Worm (Caenorhabditis elegans) whole organism, L1 larva: Measurements from ENCODE around the gene sri-50.
"Not testable (repeated sequence)": the region's sequence is repeated elsewhere in the genome, so short reads cannot be mapped to it uniquely, and the experiment has no call there.

ENCODE experiments used
- C04F5.9 ChIP-seq: sonication (generic microtip); optimal IDR thresholded peaks from 2 replicates; lab custom pipeline; 2016; ENCODE audit warnings: missing genetic modification characterization, missing compliant biosample characterization
- F16B12.6 ChIP-seq: fragments of 150-350 bp; optimal IDR thresholded peaks from 2 replicates; lab custom pipeline; 2014; ENCODE audit warnings: missing biosample characterization, missing genetic modification characterization
- aly-2 ChIP-seq: fragments of 150-350 bp; optimal IDR thresholded peaks from 2 replicates; lab custom pipeline; 2014; ENCODE audit warnings: missing biosample characterization, missing genetic modification characterization
- ceh-8 ChIP-seq: fragments of 200-800 bp; sonication (Bioruptor generic); optimal IDR thresholded peaks from 2 replicates; lab custom pipeline; 2018; ENCODE audit warnings: mild to moderate bottlenecking, missing genetic modification characterization, moderate library complexity, missing compliant biosample characterization
- ceh-82 ChIP-seq, 3 experiments: fragments of 150-350 bp in 1 of 3; sonication (generic microtip) in 2 of 3; optimal IDR thresholded peaks; 2 replicates each; lab custom pipeline; 2014 to 2017; ENCODE audit warnings: missing biosample characterization in 3 of 3, missing genetic modification characterization in 3 of 3
- ces-1 ChIP-seq: fragments of 150-350 bp; optimal IDR thresholded peaks from 2 replicates; lab custom pipeline; 2014; ENCODE audit warnings: missing biosample characterization, missing genetic modification reagents, missing genetic modification characterization
- dsc-1 ChIP-seq: sonication (generic microtip); optimal IDR thresholded peaks from 2 replicates; lab custom pipeline; 2016; ENCODE audit warnings: mild to moderate bottlenecking, missing genetic modification characterization, missing compliant biosample characterization
- efl-1 ChIP-seq, 4 experiments: fragments of 150-350 bp; optimal IDR thresholded peaks in 3 of 4; peaks in 1 of 4; 1 replicate in 1 of 4; 2 replicates in 3 of 4; lab custom pipeline; 2014; ENCODE audit warnings: missing biosample characterization in 2 of 4, missing genetic modification characterization in 2 of 4, missing genetic modification reagents in 2 of 4
- efl-3 ChIP-seq: fragments of 200-800 bp; sonication (Bioruptor generic); optimal IDR thresholded peaks from 2 replicates; lab custom pipeline; 2018; ENCODE audit warnings: mild to moderate bottlenecking, missing genetic modification characterization, missing compliant biosample characterization
- egl-27 ChIP-seq, 2 experiments: fragments of 150-350 bp in 1 of 2; sonication (generic microtip); optimal IDR thresholded peaks; 3 replicates each; lab custom pipeline; 2017 to 2018; ENCODE audit warnings: missing biosample characterization in 2 of 2, missing genetic modification characterization in 2 of 2, missing genetic modification reagents in 2 of 2
- elt-2 ChIP-seq: sonication (generic microtip); optimal IDR thresholded peaks from 2 replicates; lab custom pipeline; 2016; ENCODE audit warnings: missing genetic modification characterization, mild to moderate bottlenecking, inconsistent platforms, missing compliant biosample characterization, missing genetic modification reagents
- fkh-8 ChIP-seq: sonication (generic microtip); optimal IDR thresholded peaks from 2 replicates; lab custom pipeline; 2016; ENCODE audit warnings: mild to moderate bottlenecking, missing genetic modification characterization, missing compliant biosample characterization
- fos-1 ChIP-seq: fragments of 150-350 bp; optimal IDR thresholded peaks from 2 replicates; lab custom pipeline; 2014; ENCODE audit warnings: missing biosample characterization, missing genetic modification characterization
- grh-1 ChIP-seq: fragments of 200-800 bp; sonication (Bioruptor generic); IDR thresholded peaks from 2 replicates; pipeline ENCODE4 v1.3.6; 2022; ENCODE audit warnings: missing genetic modification reagents, missing genetic modification characterization, missing compliant biosample characterization
- irx-1 ChIP-seq: sonication (generic microtip); optimal IDR thresholded peaks from 2 replicates; lab custom pipeline; 2016; ENCODE audit warnings: missing genetic modification characterization, missing compliant biosample characterization
- lin-14 ChIP-seq: fragments of 200-800 bp; sonication (Bioruptor generic); optimal IDR thresholded peaks from 2 replicates; lab custom pipeline; 2018; ENCODE audit warnings: mild to moderate bottlenecking, missing genetic modification characterization, moderate library complexity, missing compliant biosample characterization
- lin-39 ChIP-seq: fragments of 150-350 bp; optimal IDR thresholded peaks from 2 replicates; lab custom pipeline; 2014; ENCODE audit warnings: missing biosample characterization, missing genetic modification reagents, missing genetic modification characterization
- lir-3 ChIP-seq: sonication (generic microtip); optimal IDR thresholded peaks from 2 replicates; lab custom pipeline; 2016; ENCODE audit warnings: mild to moderate bottlenecking, missing genetic modification characterization, moderate library complexity, missing compliant biosample characterization; ENCODE audit not compliant: poor library complexity
- lsy-2 ChIP-seq, 2 experiments: fragments of 150-350 bp; optimal IDR thresholded peaks; 2 replicates each; lab custom pipeline; 2014; ENCODE audit warnings: missing biosample characterization in 2 of 2, missing genetic modification characterization in 2 of 2
- mdl-1 ChIP-seq, 2 experiments: fragments of 150-350 bp; optimal IDR thresholded peaks; 2 replicates each; lab custom pipeline; 2014 to 2017; ENCODE audit warnings: missing biosample characterization in 2 of 2, missing genetic modification characterization in 2 of 2, inconsistent platforms in 1 of 2
- mef-2 ChIP-seq: fragments of 150-350 bp; optimal IDR thresholded peaks from 2 replicates; lab custom pipeline; 2014; ENCODE audit warnings: missing biosample characterization, missing genetic modification characterization
- mep-1 ChIP-seq: fragments of 150-350 bp; optimal IDR thresholded peaks from 2 replicates; lab custom pipeline; 2014; ENCODE audit warnings: missing biosample characterization, missing genetic modification characterization
- nhr-11 ChIP-seq: fragments of 150-350 bp; optimal IDR thresholded peaks from 2 replicates; lab custom pipeline; 2014; ENCODE audit warnings: missing biosample characterization, missing genetic modification characterization
- nhr-19 ChIP-seq: fragments of 200-800 bp; sonication (Bioruptor generic); conservative IDR thresholded peaks from 2 replicates; pipeline ENCODE4 v1.3.6; 2022; ENCODE audit warnings: missing genetic modification characterization, missing compliant biosample characterization
- nhr-237 ChIP-seq: fragments of 150-350 bp; optimal IDR thresholded peaks from 2 replicates; lab custom pipeline; 2014; ENCODE audit warnings: missing biosample characterization, missing genetic modification characterization
- nhr-28 ChIP-seq: fragments of 150-350 bp; optimal IDR thresholded peaks from 2 replicates; lab custom pipeline; 2014; ENCODE audit warnings: missing biosample characterization, missing genetic modification characterization
- nhr-47 ChIP-seq: sonication (generic microtip); optimal IDR thresholded peaks from 2 replicates; lab custom pipeline; 2016; ENCODE audit warnings: mild to moderate bottlenecking, missing genetic modification characterization, moderate library complexity, missing compliant biosample characterization
- nhr-71 ChIP-seq: sonication (generic microtip); optimal IDR thresholded peaks from 2 replicates; lab custom pipeline; 2016; ENCODE audit warnings: mild to moderate bottlenecking, missing genetic modification characterization, moderate library complexity, missing compliant biosample characterization
- nhr-76 ChIP-seq: sonication (generic microtip); optimal IDR thresholded peaks from 2 replicates; lab custom pipeline; 2017; ENCODE audit warnings: missing biosample characterization, missing genetic modification characterization
- nhr-84 ChIP-seq: sonication (generic microtip); optimal IDR thresholded peaks from 2 replicates; lab custom pipeline; 2017; ENCODE audit warnings: missing biosample characterization, missing genetic modification characterization
- nhr-85 ChIP-seq: sonication (generic microtip); peaks from one replicate; lab custom pipeline; 2016; ENCODE audit warnings: missing genetic modification characterization, inconsistent platforms, missing compliant biosample characterization
- pqm-1 ChIP-seq: sonication (generic microtip); optimal IDR thresholded peaks from 3 replicates; lab custom pipeline; 2017; ENCODE audit warnings: missing biosample characterization, missing genetic modification characterization
- skn-1 ChIP-seq: fragments of 150-350 bp; optimal IDR thresholded peaks from 2 replicates; lab custom pipeline; 2014; ENCODE audit warnings: missing biosample characterization, missing genetic modification characterization
- snu-23 ChIP-seq: sonication (generic microtip); optimal IDR thresholded peaks from 2 replicates; lab custom pipeline; 2016; ENCODE audit warnings: missing genetic modification characterization, missing compliant biosample characterization
- sox-4 ChIP-seq: sonication (generic microtip); optimal IDR thresholded peaks from 2 replicates; lab custom pipeline; 2016; ENCODE audit warnings: missing genetic modification characterization, missing compliant biosample characterization
- tbx-2 ChIP-seq: sonication (generic microtip); optimal IDR thresholded peaks from 2 replicates; lab custom pipeline; 2016; ENCODE audit warnings: missing genetic modification characterization, missing compliant biosample characterization
- unc-30 ChIP-seq: sonication (generic microtip); optimal IDR thresholded peaks from 2 replicates; lab custom pipeline; 2017; ENCODE audit warnings: missing biosample characterization, missing genetic modification characterization
- zag-1 ChIP-seq: fragments of 150-350 bp; optimal IDR thresholded peaks from 2 replicates; lab custom pipeline; 2014; ENCODE audit warnings: missing biosample characterization, missing genetic modification characterization

Gene sri-50

DNA sequence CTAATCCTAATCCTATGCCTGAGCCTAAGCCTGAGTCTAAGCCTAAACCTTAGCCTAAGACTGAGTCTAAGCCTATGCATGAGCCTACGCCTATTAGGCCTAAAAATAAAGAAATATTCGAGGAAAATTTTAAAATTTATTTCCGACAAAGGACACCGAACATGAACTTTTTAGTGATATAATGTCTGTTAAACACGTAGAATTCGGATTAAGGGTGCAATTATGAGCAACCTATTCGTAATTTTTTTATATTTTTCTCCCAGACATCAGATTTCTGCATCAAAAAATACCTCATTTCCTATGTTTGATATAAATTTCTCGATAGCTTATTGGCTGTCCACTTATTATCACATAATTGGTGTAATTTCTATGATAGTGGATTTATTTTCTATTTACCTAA lies 14.5 kb upstream of the sri-50 start, which contains the start of gene Y27F2A.11:
Y27F2A.11 (plus strand) TSS at position 301 of the 400 bp plus-strand sequence.
- not testable (repeated sequence) for TF ChIP-seq mef-2 (tag; lab: Kevin White, UChicago); ces-1 (GFP tag; lab: Kevin White, UChicago); C04F5.9 (tag; lab: Kevin White, UChicago)

ce11 chrII:3191544-3191943 lies 12.0 kb upstream of the sri-50 start, which contains the start of gene Y27F2A.9:
Gene Y27F2A.9 (minus strand): TSS chrII:3191644.
- not testable (repeated sequence) for TF ChIP-seq nhr-237; sox-4; lir-3 (tag; lab: Kevin White, UChicago)

- TF ChIP-seq nhr-28 (no peak), pqm-1 (no peak), ceh-8 (no peak), nhr-71 (tag; lab: Kevin White, UChicago) (no peak), lsy-2 (tag; optimal IDR thresholded peaks at IDR 0.05; lab: Kevin White, UChicago) (no peak), dsc-1 (tag; lab: Kevin White, UChicago) (no peak), zag-1 (tag; lab: Kevin White, UChicago) (no peak), unc-30 (no peak)
Measured at ce11 chrII:3195739-3196138, 7.8 kb upstream of the sri-50 start.

- TF ChIP-seq egl-27 (tag; optimal IDR thresholded peaks at IDR 0.05; lab: Kevin White, UChicago) = no peak
- TF ChIP-seq irx-1 = no peak
- no peak for TF ChIP-seq nhr-47 (tag; lab: Kevin White, UChicago)
- no peak for TF ChIP-seq F16B12.6 (tag; lab: Kevin White, UChicago)
Measured at ce11 chrII:3196966-3197365, 6.5 kb upstream of the sri-50 start, which contains the start of gene gcy-15. Gene gcy-15 (minus strand): TSS chrII:3197066.

ce11 chrII:3198998-3199397 lies 4.5 kb upstream of the sri-50 start, which contains the start of gene sri-51:
Gene sri-51 (minus strand): TSS chrII:3199098.
- no peak for TF ChIP-seq pqm-1
- TF ChIP-seq skn-1 (tag; lab: Kevin White, UChicago) = no peak
- TF ChIP-seq mef-2 (tag; lab: Kevin White, UChicago) = no peak
- TF ChIP-seq nhr-28 = no peak
- TF ChIP-seq grh-1 = no peak
- TF ChIP-seq ceh-82 (tag; optimal IDR thresholded peaks at IDR 0.05; lab: Kevin White, UChicago) = no peak
- no peak for TF ChIP-seq mdl-1 (tag; optimal IDR thresholded peaks at IDR 0.05; lab: Kevin White, UChicago)
- TF ChIP-seq nhr-76 (tag; lab: Kevin White, UChicago) = no peak
- no peak for TF ChIP-seq fkh-8 (tag; lab: Kevin White, UChicago)
- TF ChIP-seq lin-39 (tag; lab: Kevin White, UChicago) = no peak
- TF ChIP-seq nhr-85 (tag; lab: Kevin White, UChicago) = no peak
- no peak for TF ChIP-seq nhr-19 (GFP tag; lab: Robert Waterston, UW)

DNA sequence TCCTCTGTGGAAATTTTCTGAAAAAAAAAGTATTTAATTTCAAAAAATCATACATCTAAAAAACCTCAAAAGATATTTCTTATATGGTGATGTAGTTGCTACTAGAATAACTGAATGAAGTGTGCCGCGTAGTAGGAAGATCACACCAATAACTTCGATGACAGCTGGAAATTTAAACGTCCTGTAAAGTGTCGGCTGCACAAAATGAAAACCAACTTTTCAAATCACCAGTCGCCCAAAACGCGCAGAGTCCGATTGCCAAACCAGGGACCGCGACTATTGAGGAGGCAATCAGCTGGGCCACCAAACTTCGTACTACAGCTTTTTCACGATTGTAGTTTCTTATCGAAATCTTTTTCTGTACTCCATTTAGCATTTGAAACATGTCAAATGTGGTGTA lies 2.3 kb upstream of the sri-50 start, which contains the start of gene sri-48:
sri-48 (minus strand) TSS at position 101 of the 400 bp plus-strand sequence.
- not testable (repeated sequence) for TF ChIP-seq mep-1 (tag; lab: Kevin White, UChicago); lin-39 (tag; lab: Kevin White, UChicago); grh-1

- TF ChIP-seq nhr-84 (no peak), lsy-2 (tag; optimal IDR thresholded peaks at IDR 0.05; lab: Kevin White, UChicago) (no peak), snu-23 (GFP tag; lab: Kevin White, UChicago) (no peak), elt-2 (tag; lab: Kevin White, UChicago) (no peak), nhr-11 (tag; lab: Kevin White, UChicago) (no peak), fos-1 (tag; lab: Kevin White, UChicago) (no peak), C04F5.9 (tag; lab: Kevin White, UChicago) (no peak), tbx-2 (tag; lab: Kevin White, UChicago) (no peak), unc-30 (no peak), lin-14 (GFP tag; lab: Kevin White, UChicago) (no peak), efl-1 (optimal IDR thresholded peaks at IDR 0.05; lab: Kevin White, UChicago) (no peak), efl-1 (GFP tag; optimal IDR thresholded peaks at IDR 0.05 in 1 of 2; lab: Kevin White, UChicago) (no peak), aly-2 (tag; lab: Kevin White, UChicago) (no peak), efl-3 (GFP tag; lab: Kevin White, UChicago) (no peak)
Measured at ce11 chrII:3202519-3202918, 996 bp upstream of the sri-50 start, which contains the start of gene sri-53. Gene sri-53 (minus strand): TSS chrII:3202619.
